Worm (Caenorhabditis elegans) whole organism, L3 larva: ENCODE data around the gene txt-13.

ENCODE experiments used
- R02D3.7 ChIP-seq: fragments of 150-350 bp; optimal IDR thresholded peaks from 2 replicates; lab custom pipeline; 2014; ENCODE audit warnings: missing biosample characterization, missing genetic modification characterization
- ama-1 ChIP-seq: fragments of 150-350 bp; optimal IDR thresholded peaks from 2 replicates; lab custom pipeline; 2018
- ceh-16 ChIP-seq: sonication (generic microtip); optimal IDR thresholded peaks from 2 replicates; lab custom pipeline; 2017; ENCODE audit warnings: missing biosample characterization, missing genetic modification characterization
- ceh-82 ChIP-seq: fragments of 150-350 bp; optimal IDR thresholded peaks from 2 replicates; lab custom pipeline; 2014; ENCODE audit warnings: missing biosample characterization, missing genetic modification characterization
- elt-3 ChIP-seq, 3 experiments: fragments of 150-350 bp in 1 of 3; sonication (generic microtip) in 2 of 3; optimal IDR thresholded peaks; 2 replicates in 2 of 3; 4 replicates in 1 of 3; lab custom pipeline; 2014 to 2017; ENCODE audit warnings: missing biosample characterization in 3 of 3, missing genetic modification characterization in 3 of 3
- fos-1 ChIP-seq: fragments of 150-350 bp; optimal IDR thresholded peaks from 2 replicates; lab custom pipeline; 2014; ENCODE audit warnings: missing biosample characterization, missing genetic modification characterization
- nfya-1 ChIP-seq: sonication (generic microtip); optimal IDR thresholded peaks from 2 replicates; lab custom pipeline; 2017; ENCODE audit warnings: missing genetic modification characterization, mild to moderate bottlenecking, missing compliant biosample characterization, antibody characterized with exemption, moderate library complexity; ENCODE audit not compliant: insufficient read depth
- nhr-77 ChIP-seq: fragments of 150-350 bp; optimal IDR thresholded peaks from 2 replicates; lab custom pipeline; 2014; ENCODE audit warnings: missing biosample characterization, missing genetic modification characterization
- pha-4 ChIP-seq: fragments of 150-350 bp; optimal IDR thresholded peaks from 2 replicates; lab custom pipeline; 2014; ENCODE audit warnings: missing biosample characterization, missing genetic modification reagents, missing genetic modification characterization
- tbx-2 ChIP-seq: sonication (generic microtip); optimal IDR thresholded peaks from 2 replicates; lab custom pipeline; 2016; ENCODE audit warnings: mild to moderate bottlenecking, missing genetic modification characterization, missing compliant biosample characterization

ce11 chrII:10533985-10534384, 36.4 kb upstream of the txt-13 start:
- TF ChIP-seq tbx-2 (tag; lab: Kevin White, UChicago) (no peak), fos-1 (tag; lab: Kevin White, UChicago) (no peak), ama-1 (lab: Kevin White, UChicago) (no peak), nfya-1 (tag; lab: Kevin White, UChicago) (no peak), elt-3 (tag; optimal IDR thresholded peaks at IDR 0.05; lab: Kevin White, UChicago) (no peak), R02D3.7 (tag; lab: Kevin White, UChicago) (no peak), nhr-77 (no peak), pha-4 (tag; lab: Kevin White, UChicago) (no peak), ceh-16 (tag; lab: Kevin White, UChicago) (no peak), ceh-82 (tag; lab: Kevin White, UChicago) (no peak)
